Fruit fly (Drosophila melanogaster) whole organism, embryonic: Measurements from ENCODE around the gene CG34281.
A peak's percentile ranks its signal among the peaks of the same experiment; 100 is the strongest.

Experiments
- ATbp ChIP-seq: fragments of 200-800 bp; sonication (Bioruptor generic); optimal IDR thresholded peaks from 2 replicates; lab custom pipeline; 2017; ENCODE audit warnings: missing biosample characterization, mild to moderate bottlenecking, missing genetic modification characterization, missing genetic modification reagents
- Antp ChIP-seq: fragments of 200-800 bp; sonication (Bioruptor generic); optimal IDR thresholded peaks from 3 replicates; lab custom pipeline; 2016; ENCODE audit warnings: missing biosample characterization, missing genetic modification characterization
- CG11247 ChIP-seq: fragments of 200-800 bp; sonication (Bioruptor generic); IDR thresholded peaks from 2 replicates; pipeline ENCODE4 v1.3.6; 2022; ENCODE audit warnings: missing biosample characterization, missing genetic modification characterization
- CG12391 ChIP-seq: fragments of 200-800 bp; sonication (Bioruptor generic); optimal IDR thresholded peaks from 3 replicates; lab custom pipeline; 2018; ENCODE audit warnings: missing biosample characterization, mild to moderate bottlenecking, missing genetic modification characterization, moderate library complexity
- CG13123 ChIP-seq: fragments of 200-800 bp; sonication (Bioruptor generic); optimal IDR thresholded peaks from 2 replicates; lab custom pipeline; 2016; ENCODE audit warnings: missing biosample characterization, missing genetic modification characterization
- CG16815 ChIP-seq: fragments of 200-800 bp; sonication (Bioruptor generic); optimal IDR thresholded peaks from 3 replicates; lab custom pipeline; 2017; ENCODE audit warnings: missing biosample characterization, mild to moderate bottlenecking, missing genetic modification characterization
- CG1792 ChIP-seq: fragments of 200-800 bp; sonication (Bioruptor generic); optimal IDR thresholded peaks from 2 replicates; lab custom pipeline; 2016; ENCODE audit warnings: missing biosample characterization, missing genetic modification characterization
- CG18011 ChIP-seq: fragments of 200-800 bp; sonication (Bioruptor generic); optimal IDR thresholded peaks from 2 replicates; lab custom pipeline; 2017; ENCODE audit warnings: missing biosample characterization, missing genetic modification characterization, mild to moderate bottlenecking, moderate library complexity, missing genotype
- CG2678 ChIP-seq: fragments of 200-800 bp; sonication (Bioruptor generic); optimal IDR thresholded peaks from 3 replicates; lab custom pipeline; 2019; ENCODE audit warnings: missing biosample characterization, mild to moderate bottlenecking, missing genetic modification characterization, moderate library complexity
- CG31224 ChIP-seq: fragments of 200-800 bp; sonication (Bioruptor generic); IDR thresholded peaks from 2 replicates; pipeline ENCODE4 v1.3.6; 2022; ENCODE audit warnings: missing biosample characterization, missing genetic modification characterization
- CG32532 ChIP-seq: fragments of 200-800 bp; sonication (Bioruptor generic); IDR thresholded peaks from 2 replicates; pipeline ENCODE4 v1.3.6; 2022; ENCODE audit warnings: missing biosample characterization, missing genetic modification characterization
- CG32767 ChIP-seq: fragments of 200-800 bp; sonication (Bioruptor generic); IDR thresholded peaks from 2 replicates; pipeline ENCODE4 v1.3.6; 2022; ENCODE audit warnings: missing biosample characterization, missing genetic modification characterization
- CG33557 ChIP-seq: fragments of 200-800 bp; sonication (Bioruptor generic); optimal IDR thresholded peaks from 2 replicates; lab custom pipeline; 2019; ENCODE audit warnings: missing biosample characterization, mild to moderate bottlenecking, missing genetic modification characterization, moderate library complexity
- CG5245 ChIP-seq: fragments of 200-800 bp; sonication (Bioruptor generic); optimal IDR thresholded peaks from 3 replicates; lab custom pipeline; 2016; ENCODE audit warnings: missing biosample characterization, missing genetic modification characterization
- CG6791 ChIP-seq: fragments of 200-800 bp; sonication (Bioruptor generic); IDR thresholded peaks from 3 replicates; pipeline ENCODE4 v1.3.6; 2022; ENCODE audit warnings: missing biosample characterization, missing genetic modification characterization; ENCODE audit not compliant: partially characterized antibody
- CG6813 ChIP-seq: fragments of 200-800 bp; sonication (Bioruptor generic); optimal IDR thresholded peaks from 2 replicates; lab custom pipeline; 2017; ENCODE audit warnings: missing biosample characterization, missing genetic modification characterization, mild to moderate bottlenecking, moderate library complexity, missing genetic modification reagents
- CG7372 ChIP-seq: fragments of 200-800 bp; sonication (Bioruptor generic); IDR thresholded peaks from 2 replicates; pipeline ENCODE4 v1.3.6; 2022; ENCODE audit warnings: missing biosample characterization, missing genetic modification characterization
- CG8281 ChIP-seq: fragments of 200-800 bp; sonication (Bioruptor generic); optimal IDR thresholded peaks from 2 replicates; lab custom pipeline; 2018; ENCODE audit warnings: missing biosample characterization, mild to moderate bottlenecking, missing genetic modification characterization, moderate library complexity
- CoRest ChIP-seq: fragments of 200-800 bp; sonication (Bioruptor generic); optimal IDR thresholded peaks from 3 replicates; lab custom pipeline; 2018; ENCODE audit warnings: missing biosample characterization, mild to moderate bottlenecking, missing genetic modification characterization, moderate library complexity
- Dbx ChIP-seq: fragments of 200-800 bp; sonication (Bioruptor generic); IDR thresholded peaks from 3 replicates; pipeline ENCODE4 v1.3.6; 2022; ENCODE audit warnings: missing biosample characterization, missing genetic modification characterization
- HLH54F ChIP-seq: fragments of 200-800 bp; sonication (Bioruptor generic); optimal IDR thresholded peaks from 3 replicates; lab custom pipeline; 2016; ENCODE audit warnings: missing biosample characterization, missing genetic modification characterization
- Meics ChIP-seq: fragments of 200-800 bp; sonication (Bioruptor generic); optimal IDR thresholded peaks from 2 replicates; lab custom pipeline; 2017; ENCODE audit warnings: missing biosample characterization, mild to moderate bottlenecking, missing genetic modification characterization
- Mrtf ChIP-seq: fragments of 200-800 bp; sonication (Bioruptor generic); IDR thresholded peaks from 3 replicates; pipeline ENCODE4 v1.3.6; 2022; ENCODE audit warnings: missing biosample characterization, missing genetic modification characterization
- Myb ChIP-seq: fragments of 200-800 bp; sonication (Bioruptor generic); optimal IDR thresholded peaks from 2 replicates; lab custom pipeline; 2016; ENCODE audit warnings: missing biosample characterization, missing genetic modification characterization
- Ptx1 ChIP-seq: fragments of 200-800 bp; sonication (Bioruptor generic); IDR thresholded peaks from 2 replicates; pipeline ENCODE4 v1.3.6; 2022; ENCODE audit warnings: missing biosample characterization, missing genetic modification characterization
- Stat92E ChIP-seq, 3 experiments: fragments of >200 bp in 2 of 3; fragments of 200-800 bp in 1 of 3; sonication (Bioruptor generic) in 1 of 3; optimal IDR thresholded peaks; 2 replicates each; lab custom pipeline; 2017 to 2019; ENCODE audit warnings: missing biosample characterization in 3 of 3, missing genetic modification characterization in 3 of 3, mild to moderate bottlenecking in 1 of 3, moderate library complexity in 1 of 3
- az2 ChIP-seq: fragments of 200-800 bp; sonication (Bioruptor generic); optimal IDR thresholded peaks from 3 replicates; lab custom pipeline; 2016; ENCODE audit warnings: missing biosample characterization, missing genetic modification characterization
- cg ChIP-seq: fragments of 200-800 bp; sonication (Bioruptor generic); optimal IDR thresholded peaks from 3 replicates; lab custom pipeline; 2019; ENCODE audit warnings: missing biosample characterization, mild to moderate bottlenecking, missing genetic modification characterization, moderate library complexity
- chinmo ChIP-seq: fragments of 200-800 bp; sonication (Bioruptor generic); IDR thresholded peaks from 4 replicates; pipeline ENCODE4 v1.3.6; 2022; ENCODE audit warnings: missing biosample characterization, missing genetic modification characterization; ENCODE audit not compliant: partially characterized antibody
- cwo ChIP-seq: fragments of 200-800 bp; sonication (Bioruptor generic); optimal IDR thresholded peaks from 3 replicates; lab custom pipeline; 2017; ENCODE audit warnings: missing biosample characterization, missing genetic modification characterization, mild to moderate bottlenecking, moderate library complexity, missing genetic modification reagents
- gem ChIP-seq: fragments of 200-800 bp; sonication (Bioruptor generic); optimal IDR thresholded peaks from 2 replicates; lab custom pipeline; 2019; ENCODE audit warnings: missing biosample characterization, mild to moderate bottlenecking, missing genetic modification characterization, moderate library complexity
- gfzf ChIP-seq: fragments of 200-800 bp; sonication (Bioruptor generic); optimal IDR thresholded peaks from 2 replicates; lab custom pipeline; 2016; ENCODE audit warnings: missing biosample characterization, mild to moderate bottlenecking, missing genetic modification characterization, moderate library complexity
- grau ChIP-seq: fragments of 200-800 bp; optimal IDR thresholded peaks from 3 replicates; lab custom pipeline; 2019; ENCODE audit warnings: missing biosample characterization, mild to moderate bottlenecking, missing genetic modification characterization, moderate library complexity
- hkb ChIP-seq, 2 experiments: fragments of 200-800 bp in 1 of 2; fragments of >200 bp in 1 of 2; sonication (Bioruptor generic) in 1 of 2; IDR thresholded peaks in 1 of 2; optimal IDR thresholded peaks in 1 of 2; 2 replicates each; pipeline versions ENCODE4 v1.3.6 to Lab custom; 2017 to 2022; ENCODE audit warnings: missing biosample characterization in 1 of 2, missing genetic modification characterization in 1 of 2
- insv ChIP-seq, 2 experiments: fragments of 200-800 bp; sonication (Bioruptor generic); optimal IDR thresholded peaks; 3 replicates each; lab custom pipeline; 2016 to 2018; ENCODE audit warnings: missing biosample characterization in 2 of 2, missing genetic modification characterization in 2 of 2
- jumu ChIP-seq: fragments of 200-800 bp; sonication (Bioruptor generic); optimal IDR thresholded peaks from 3 replicates; lab custom pipeline; 2016; ENCODE audit warnings: missing biosample characterization, missing genetic modification characterization
- odd ChIP-seq: fragments of 200-800 bp; sonication (Bioruptor generic); optimal IDR thresholded peaks from 2 replicates; lab custom pipeline; 2017; ENCODE audit warnings: missing biosample characterization, mild to moderate bottlenecking, missing genetic modification characterization
- phol ChIP-seq: fragments of 200-800 bp; sonication (Bioruptor generic); optimal IDR thresholded peaks from 3 replicates; lab custom pipeline; 2018; ENCODE audit warnings: missing biosample characterization, mild to moderate bottlenecking, missing genetic modification characterization, moderate library complexity
- pnt ChIP-seq: fragments of 200-800 bp; sonication (Bioruptor generic); optimal IDR thresholded peaks from 3 replicates; lab custom pipeline; 2016; ENCODE audit warnings: missing biosample characterization, missing genetic modification characterization
- sc ChIP-seq, 3 experiments: fragments of >200 bp in 2 of 3; fragments of 200-800 bp in 1 of 3; sonication (Bioruptor generic) in 1 of 3; optimal IDR thresholded peaks; 2 replicates in 2 of 3; 3 replicates in 1 of 3; lab custom pipeline; 2017; ENCODE audit warnings: mild to moderate bottlenecking in 1 of 3, missing biosample characterization in 1 of 3, missing genetic modification characterization in 1 of 3, missing genetic modification reagents in 1 of 3
- seq ChIP-seq: fragments of 200-800 bp; sonication (Bioruptor generic); IDR thresholded peaks from 2 replicates; pipeline ENCODE4 v1.3.6; 2022; ENCODE audit warnings: missing biosample characterization, missing genetic modification characterization
- slbo ChIP-seq: fragments of 200-800 bp; sonication (Bioruptor generic); IDR thresholded peaks from 2 replicates; pipeline ENCODE4 v1.3.6; 2022; ENCODE audit warnings: missing biosample characterization, missing genetic modification characterization
- sob ChIP-seq: fragments of 200-800 bp; sonication (Bioruptor generic); IDR thresholded peaks from 2 replicates; pipeline ENCODE4 v1.3.6; 2022; ENCODE audit warnings: missing biosample characterization, missing genetic modification characterization
- tin ChIP-seq: fragments of 200-800 bp; sonication (Bioruptor generic); optimal IDR thresholded peaks from 3 replicates; lab custom pipeline; 2016; ENCODE audit warnings: missing biosample characterization, missing genetic modification characterization
- toy ChIP-seq: fragments of 200-800 bp; sonication (Bioruptor generic); IDR thresholded peaks from 2 replicates; pipeline ENCODE4 v1.3.6; 2022; ENCODE audit warnings: missing biosample characterization, missing genetic modification characterization
- trh ChIP-seq: fragments of 200-800 bp; sonication (Bioruptor generic); optimal IDR thresholded peaks from 2 replicates; lab custom pipeline; 2016; ENCODE audit warnings: missing biosample characterization, missing genetic modification characterization
- unpg ChIP-seq: fragments of 200-800 bp; sonication (Bioruptor generic); optimal IDR thresholded peaks from 3 replicates; lab custom pipeline; 2018; ENCODE audit warnings: missing biosample characterization, mild to moderate bottlenecking, missing genetic modification characterization, moderate library complexity

Gene CG34281

dm6 chr3R:17583658-17584460 is 28.8 kb upstream of the CG34281 start (continued):
- TF ChIP-seq Ptx1 (0 out of 2 replicates have a peak, but pooled peaks have one; percentile 32), CG32532 (GFP tag; lab: Robert Waterston, UW) (no peak), seq (GFP tag; lab: Robert Waterston, UW) (0 out of 2 replicates have a peak, but pooled peaks have one; percentile 11), Dbx (GFP tag; lab: Robert Waterston, UW) (no peak), CG6813 (no peak), CG13123 (GFP tag; lab: Kevin White, UChicago) (no peak), CG11247 (GFP tag; lab: Robert Waterston, UW) (0 out of 2 replicates have a peak, but pooled peaks have one; percentile 9), HLH54F (GFP tag; lab: Kevin White, UChicago) (no peak), cwo (GFP tag; lab: Kevin White, UChicago) (no peak), CG33557 (GFP tag; lab: Kevin White, UChicago) (peak; percentile 67), insv (GFP tag; optimal IDR thresholded peaks at IDR 0.05; lab: Kevin White, UChicago) (no peak), CG31224 (GFP tag; lab: Robert Waterston, UW) (no peak), odd (GFP tag; lab: Kevin White, UChicago) (no peak), sc (optimal IDR thresholded peaks at IDR 0.05; lab: Kevin White, UChicago) (no peak), sc (GFP tag; optimal IDR thresholded peaks at IDR 0.05; lab: Kevin White, UChicago) (peak; percentile 43), CoRest (tag; lab: Kevin White, UChicago) (peak; percentile 51), CG2678 (tag; lab: Kevin White, UChicago) (peak; percentile 71), CG8281 (no peak), chinmo (GFP tag; lab: Robert Waterston, UW) (no peak), Stat92E (GFP tag; optimal IDR thresholded peaks at IDR 0.05; lab: Kevin White, UChicago) (no peak), CG7372 (GFP tag; lab: Robert Waterston, UW) (no peak), az2 (GFP tag; lab: Kevin White, UChicago) (peak; percentile 55), phol (peak; percentile 72), sob (GFP tag; lab: Robert Waterston, UW) (no peak), CG18011 (no peak), pnt (GFP tag; lab: Kevin White, UChicago) (peak; percentile 21), cg (GFP tag; lab: Kevin White, UChicago) (peak; percentile 50), CG12391 (tag; lab: Kevin White, UChicago) (peak; percentile 66), grau (tag; lab: Kevin White, UChicago) (peak; percentile 57), CG32767 (peak; percentile 21; the same call in 1 of the 2 replicates), jumu (no peak), CG1792 (GFP tag; lab: Kevin White, UChicago) (no peak), slbo (GFP tag; lab: Robert Waterston, UW) (no peak), tin (GFP tag; lab: Kevin White, UChicago) (peak; percentile 27), CG6791 (GFP tag; lab: Robert Waterston, UW) (no peak), Mrtf (GFP tag; lab: Robert Waterston, UW) (no peak), Meics (GFP tag; lab: Kevin White, UChicago) (no peak), Myb (GFP tag; lab: Kevin White, UChicago) (no peak), CG5245 (GFP tag; lab: Kevin White, UChicago) (peak; percentile 25), ATbp (peak; percentile 8), unpg (GFP tag; lab: Kevin White, UChicago) (peak; percentile 64), gfzf (no peak), trh (GFP tag; lab: Kevin White, UChicago) (no peak), gem (tag; lab: Kevin White, UChicago) (peak; percentile 76), CG16815 (GFP tag; lab: Kevin White, UChicago) (peak; percentile 28), toy (GFP tag; lab: Robert Waterston, UW) (no peak), hkb (optimal IDR thresholded peaks at IDR 0.05; lab: Kevin White, UChicago) (no peak), hkb (GFP tag; IDR thresholded peaks at IDR 0.05; lab: Robert Waterston, UW) (peak; percentile 51), Antp (no peak)
